Fruit fly (Drosophila melanogaster): ENCODE data around the gene CG12608.

dm6 chrX:15387344-15387743, 42.9 kb upstream of the CG12608 start:
- TF ChIP-seq CG5204 (GFP tag; optimal IDR thresholded peaks at IDR 0.05) = no peak
- TF ChIP-seq tj (GFP tag; optimal IDR thresholded peaks at IDR 0.05) = no peak
- TF ChIP-seq CG11617 (GFP tag; optimal IDR thresholded peaks at IDR 0.05) = no peak
- no peak for TF ChIP-seq CG7101 (tag; optimal IDR thresholded peaks at IDR 0.05)
- TF ChIP-seq CG1620 (GFP tag; optimal IDR thresholded peaks at IDR 0.05) = no peak
- no peak for TF ChIP-seq bab1 (GFP tag; optimal IDR thresholded peaks at IDR 0.05)
- TF ChIP-seq pad (GFP tag; optimal IDR thresholded peaks at IDR 0.05) = no peak
- TF ChIP-seq Hr96 (GFP tag; optimal IDR thresholded peaks at IDR 0.05) = no peak
- TF ChIP-seq Crg-1 (GFP tag; optimal IDR thresholded peaks at IDR 0.05) = no peak
- no peak for TF ChIP-seq cnc (optimal IDR thresholded peaks at IDR 0.05)
- no peak for TF ChIP-seq Clk (GFP tag; optimal IDR thresholded peaks at IDR 0.05)
- TF ChIP-seq Mnt (GFP tag; optimal IDR thresholded peaks at IDR 0.05) = no peak
- TF ChIP-seq CG33017 (tag; optimal IDR thresholded peaks at IDR 0.05) = no peak

Measured in whole organism, adult.